Fruit fly (Drosophila melanogaster) whole organism, embryonic: ENCODE data around the gene CG11791.
A peak's percentile ranks its signal among the peaks of the same experiment; 100 is the strongest.

Experiments
- ATbp ChIP-seq: fragments of 200-800 bp; sonication (Bioruptor generic); optimal IDR thresholded peaks from 2 replicates; lab custom pipeline; 2017; ENCODE audit warnings: missing biosample characterization, mild to moderate bottlenecking, missing genetic modification characterization, missing genetic modification reagents
- B-H1 ChIP-seq: fragments of 200-800 bp; sonication (Bioruptor generic); IDR thresholded peaks from 3 replicates; pipeline ENCODE4 v1.3.6; 2022; ENCODE audit warnings: missing biosample characterization, missing genetic modification characterization
- Blimp-1 ChIP-seq: fragments of 200-800 bp; sonication (Bioruptor generic); optimal IDR thresholded peaks from 3 replicates; lab custom pipeline; 2018; ENCODE audit warnings: missing biosample characterization, missing genetic modification characterization, mild to moderate bottlenecking, moderate library complexity, missing genetic modification reagents
- CG10321 ChIP-seq: fragments of 200-800 bp; sonication (Bioruptor generic); IDR thresholded peaks from 2 replicates; pipeline ENCODE4 v1.3.6; 2022; ENCODE audit warnings: missing biosample characterization, missing genetic modification characterization
- CG10431 ChIP-seq: fragments of 200-800 bp; sonication (Bioruptor generic); optimal IDR thresholded peaks from 3 replicates; lab custom pipeline; 2018; ENCODE audit warnings: missing biosample characterization, mild to moderate bottlenecking, missing genetic modification characterization
- CG10654 ChIP-seq: fragments of 200-800 bp; sonication (Bioruptor generic); optimal IDR thresholded peaks from 2 replicates; lab custom pipeline; 2016; ENCODE audit warnings: missing biosample characterization, missing genetic modification characterization
- CG11723 ChIP-seq: fragments of 200-800 bp; sonication (Bioruptor generic); optimal IDR thresholded peaks from 2 replicates; lab custom pipeline; 2017; ENCODE audit warnings: missing biosample characterization, mild to moderate bottlenecking, missing genetic modification characterization
- CG12236 ChIP-seq: fragments of 200-800 bp; sonication (Bioruptor generic); optimal IDR thresholded peaks from 2 replicates; lab custom pipeline; 2016; ENCODE audit warnings: missing biosample characterization, missing genetic modification characterization
- CG13123 ChIP-seq: fragments of 200-800 bp; sonication (Bioruptor generic); optimal IDR thresholded peaks from 2 replicates; lab custom pipeline; 2016; ENCODE audit warnings: missing biosample characterization, missing genetic modification characterization
- CG15073 ChIP-seq: fragments of 200-800 bp; sonication (Bioruptor generic); optimal IDR thresholded peaks from 2 replicates; lab custom pipeline; 2016; ENCODE audit warnings: missing biosample characterization, missing genetic modification characterization
- CG16779 ChIP-seq: fragments of 200-800 bp; sonication (Bioruptor generic); IDR thresholded peaks from 2 replicates; pipeline ENCODE4 v1.3.6; 2022; ENCODE audit warnings: missing biosample characterization, missing genetic modification characterization
- CG17612 ChIP-seq: fragments of 200-800 bp; sonication (Bioruptor generic); IDR thresholded peaks from 2 replicates; pipeline ENCODE4 v1.3.6; 2022; ENCODE audit warnings: missing biosample characterization, missing genetic modification characterization
- CG34422 ChIP-seq: fragments of 200-800 bp; sonication (Bioruptor generic); IDR thresholded peaks from 3 replicates; pipeline ENCODE4 v1.3.6; 2022; ENCODE audit warnings: missing biosample characterization, missing genetic modification characterization
- CG4360 ChIP-seq: fragments of 200-800 bp; sonication (Bioruptor generic); IDR thresholded peaks from 2 replicates; pipeline ENCODE4 v1.3.6; 2022; ENCODE audit warnings: missing biosample characterization, missing genetic modification characterization
- CG6175 ChIP-seq: fragments of 200-800 bp; sonication (Bioruptor generic); IDR thresholded peaks from 3 replicates; pipeline ENCODE4 v1.3.6; 2022; ENCODE audit warnings: missing biosample characterization, missing genetic modification characterization
- CG6254 ChIP-seq: fragments of 200-800 bp; sonication (Bioruptor generic); optimal IDR thresholded peaks from 3 replicates; lab custom pipeline; 2017; ENCODE audit warnings: mild to moderate bottlenecking, missing biosample characterization, missing genetic modification reagents, missing genetic modification characterization
- CG6654 ChIP-seq: fragments of 200-800 bp; sonication (Bioruptor generic); optimal IDR thresholded peaks from 2 replicates; lab custom pipeline; 2017; ENCODE audit warnings: missing biosample characterization, mild to moderate bottlenecking, missing genetic modification characterization
- CG6689 ChIP-seq: fragments of 200-800 bp; sonication (Bioruptor generic); IDR thresholded peaks from 2 replicates; pipeline ENCODE4 v1.3.6; 2022; ENCODE audit warnings: missing biosample characterization, missing genetic modification characterization
- CG8359 ChIP-seq: fragments of 200-800 bp; sonication (Bioruptor generic); optimal IDR thresholded peaks from 2 replicates; lab custom pipeline; 2017; ENCODE audit warnings: missing biosample characterization, mild to moderate bottlenecking, missing genetic modification characterization, borderline replicate concordance
- CTCF ChIP-seq: fragments of 200-800 bp; sonication (Bioruptor generic); optimal IDR thresholded peaks from 2 replicates; lab custom pipeline; 2017; ENCODE audit warnings: missing biosample characterization, mild to moderate bottlenecking, missing genetic modification characterization, moderate library complexity
- Dref ChIP-seq: fragments of 200-800 bp; sonication (Bioruptor generic); IDR thresholded peaks from 2 replicates; pipeline ENCODE4 v1.3.6; 2022; ENCODE audit warnings: missing biosample characterization, missing genetic modification characterization
- Ets97D ChIP-seq: fragments of 200-800 bp; sonication (Bioruptor generic); optimal IDR thresholded peaks from 3 replicates; lab custom pipeline; 2016; ENCODE audit warnings: missing biosample characterization, missing genetic modification characterization
- Gsc ChIP-seq: fragments of 200-800 bp; sonication (Bioruptor generic); IDR thresholded peaks from 2 replicates; pipeline ENCODE4 v1.3.6; 2022; ENCODE audit warnings: missing biosample characterization, missing genetic modification characterization
- HLH3B ChIP-seq: fragments of 200-800 bp; sonication (Bioruptor generic); IDR thresholded peaks from 2 replicates; pipeline ENCODE4 v1.3.6; 2022; ENCODE audit warnings: missing biosample characterization, missing genetic modification characterization
- Hr3 ChIP-seq: fragments of 200-800 bp; sonication (Bioruptor generic); optimal IDR thresholded peaks from 3 replicates; lab custom pipeline; 2016; ENCODE audit warnings: missing biosample characterization, missing genetic modification characterization
- Lhr ChIP-seq: fragments of 200-800 bp; sonication (Bioruptor generic); optimal IDR thresholded peaks from 3 replicates; lab custom pipeline; 2017; ENCODE audit warnings: mild to moderate bottlenecking, missing biosample characterization, missing genetic modification reagents, missing genetic modification characterization
- Med ChIP-seq: fragments of 200-800 bp; sonication (Bioruptor generic); peaks from one replicate; lab custom pipeline; 2016; ENCODE audit warnings: missing biosample characterization, missing genetic modification characterization, mild to moderate bottlenecking, inconsistent platforms, moderate library complexity
- Nf-YB ChIP-seq: fragments of 200-800 bp; sonication (Bioruptor generic); optimal IDR thresholded peaks from 3 replicates; lab custom pipeline; 2019; ENCODE audit warnings: missing biosample characterization, mild to moderate bottlenecking, missing genetic modification characterization, moderate library complexity
- Pdp1 ChIP-seq, 2 experiments: fragments of 200-800 bp; sonication (Bioruptor generic); optimal IDR thresholded peaks; 3 replicates each; lab custom pipeline; 2016; ENCODE audit warnings: missing biosample characterization in 2 of 2, missing genetic modification characterization in 2 of 2, mild to moderate bottlenecking in 1 of 2, moderate library complexity in 1 of 2
- Poxn ChIP-seq: fragments of 200-800 bp; sonication (Bioruptor generic); IDR thresholded peaks from 2 replicates; pipeline ENCODE4 v1.3.6; 2022; ENCODE audit warnings: missing biosample characterization, missing genetic modification characterization
- Scr ChIP-seq: fragments of 200-800 bp; sonication (Bioruptor generic); IDR thresholded peaks from 2 replicates; pipeline ENCODE4 v1.3.6; 2022; ENCODE audit warnings: missing biosample characterization, missing genetic modification characterization; ENCODE audit not compliant: partially characterized antibody
- Side ChIP-seq: fragments of 200-800 bp; sonication (Bioruptor generic); optimal IDR thresholded peaks from 2 replicates; lab custom pipeline; 2016; ENCODE audit warnings: missing biosample characterization, missing genetic modification characterization
- ac ChIP-seq: fragments of 200-800 bp; sonication (Bioruptor generic); optimal IDR thresholded peaks from 3 replicates; lab custom pipeline; 2017; ENCODE audit warnings: missing biosample characterization, mild to moderate bottlenecking, missing genetic modification characterization
- ato ChIP-seq: fragments of 200-800 bp; sonication (Bioruptor generic); IDR thresholded peaks from 2 replicates; pipeline ENCODE4 v1.3.6; 2022; ENCODE audit warnings: missing biosample characterization, missing genetic modification characterization; ENCODE audit not compliant: partially characterized antibody
- bab2 ChIP-seq: fragments of 200-800 bp; sonication (Bioruptor generic); optimal IDR thresholded peaks from 2 replicates; lab custom pipeline; 2016; ENCODE audit warnings: missing biosample characterization, missing genetic modification characterization
- bbx ChIP-seq: fragments of 200-800 bp; sonication (Bioruptor generic); IDR thresholded peaks from 2 replicates; pipeline ENCODE4 v1.3.6; 2022; ENCODE audit warnings: missing biosample characterization, missing genetic modification characterization; ENCODE audit not compliant: partially characterized antibody
- emc ChIP-seq: fragments of 200-800 bp; sonication (Bioruptor generic); optimal IDR thresholded peaks from 2 replicates; lab custom pipeline; 2016; ENCODE audit warnings: missing biosample characterization, missing genetic modification characterization
- eyg ChIP-seq: fragments of 200-800 bp; sonication (Bioruptor generic); optimal IDR thresholded peaks from 3 replicates; lab custom pipeline; 2016; ENCODE audit warnings: missing biosample characterization, missing genetic modification characterization
- fd102C ChIP-seq: fragments of 200-800 bp; sonication (Bioruptor generic); optimal IDR thresholded peaks from 2 replicates; lab custom pipeline; 2018; ENCODE audit warnings: missing biosample characterization, mild to moderate bottlenecking, missing genetic modification characterization, moderate library complexity
- fu2 ChIP-seq: fragments of 200-800 bp; sonication (Bioruptor generic); optimal IDR thresholded peaks from 2 replicates; lab custom pipeline; 2016; ENCODE audit warnings: missing biosample characterization, missing genetic modification characterization
- inv ChIP-seq: fragments of 200-800 bp; sonication (Bioruptor generic); IDR thresholded peaks from 2 replicates; pipeline ENCODE4 v1.3.6; 2022; ENCODE audit warnings: missing biosample characterization, missing genetic modification characterization; ENCODE audit not compliant: partially characterized antibody
- lab ChIP-seq: fragments of 200-800 bp; sonication (Bioruptor generic); optimal IDR thresholded peaks from 3 replicates; lab custom pipeline; 2017; ENCODE audit warnings: missing biosample characterization, missing genetic modification characterization, mild to moderate bottlenecking, moderate library complexity, missing genetic modification reagents
- lilli ChIP-seq: fragments of 200-800 bp; sonication (Bioruptor generic); optimal IDR thresholded peaks from 3 replicates; lab custom pipeline; 2016; ENCODE audit warnings: missing biosample characterization, missing genetic modification characterization
- mld ChIP-seq: fragments of 200-800 bp; sonication (Bioruptor generic); IDR thresholded peaks from 3 replicates; pipeline ENCODE4 v1.3.6; 2022; ENCODE audit warnings: missing biosample characterization, missing genetic modification characterization; ENCODE audit not compliant: partially characterized antibody
- nerfin-1 ChIP-seq: fragments of 200-800 bp; sonication (Bioruptor generic); optimal IDR thresholded peaks from 3 replicates; lab custom pipeline; 2019; ENCODE audit warnings: missing biosample characterization, mild to moderate bottlenecking, missing genetic modification characterization, moderate library complexity
- onecut ChIP-seq: fragments of 200-800 bp; sonication (Bioruptor generic); IDR thresholded peaks from 2 replicates; pipeline ENCODE4 v1.3.6; 2022; ENCODE audit warnings: missing biosample characterization, missing genetic modification characterization
- slbo ChIP-seq: fragments of 200-800 bp; sonication (Bioruptor generic); IDR thresholded peaks from 2 replicates; pipeline ENCODE4 v1.3.6; 2022; ENCODE audit warnings: missing biosample characterization, missing genetic modification characterization
- sna ChIP-seq: fragments of 200-800 bp; sonication (Bioruptor generic); IDR thresholded peaks from 2 replicates; pipeline ENCODE4 v1.3.6; 2022; ENCODE audit warnings: missing biosample characterization, missing genetic modification characterization; ENCODE audit not compliant: partially characterized antibody
- sqz ChIP-seq: fragments of 200-800 bp; sonication (Bioruptor generic); optimal IDR thresholded peaks from 3 replicates; lab custom pipeline; 2018; ENCODE audit warnings: missing biosample characterization, mild to moderate bottlenecking, missing genetic modification characterization
- tx ChIP-seq: fragments of 200-800 bp; sonication (Bioruptor generic); optimal IDR thresholded peaks from 2 replicates; lab custom pipeline; 2016; ENCODE audit warnings: missing biosample characterization, missing genetic modification characterization
- vvl ChIP-seq: fragments of 200-800 bp; sonication (Bioruptor generic); IDR thresholded peaks from 2 replicates; pipeline ENCODE4 v1.3.6; 2022; ENCODE audit warnings: missing biosample characterization, missing genetic modification characterization

The CG11791 gene

DNA sequence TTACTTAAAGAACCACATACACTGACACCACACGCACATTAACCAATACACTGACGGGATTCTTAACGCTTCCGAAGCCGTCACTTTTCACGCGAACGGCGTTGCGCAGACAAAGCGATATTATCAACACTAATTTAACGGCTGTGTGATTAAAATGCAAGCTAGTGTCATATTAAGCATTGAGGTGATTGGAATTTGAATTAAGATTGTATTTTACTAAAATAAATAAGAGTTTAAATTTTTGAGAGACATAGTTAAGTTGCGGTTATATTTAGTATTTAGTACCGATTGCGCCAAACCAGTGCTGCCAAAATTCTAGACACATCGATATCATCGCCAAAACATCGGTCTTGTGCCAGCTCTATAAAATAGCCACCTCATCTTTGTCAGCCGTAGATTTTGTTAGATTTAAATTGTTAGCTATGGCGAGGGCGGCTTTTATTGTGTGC, 10.4 kb upstream of the CG11791 start, which contains the start of the genes Ythdf and bai (continued):
- TF ChIP-seq sqz (GFP tag; lab: Kevin White, UChicago): no peak
- peak; percentile 5 for TF ChIP-seq fu2 (GFP tag; lab: Kevin White, UChicago)
- no peak for TF ChIP-seq CG4360
- no peak for TF ChIP-seq CG6689
- TF ChIP-seq CTCF (GFP tag; lab: Kevin White, UChicago): no peak
- TF ChIP-seq Side (GFP tag; lab: Kevin White, UChicago): peak; percentile 27
- 0 out of 3 replicates have a peak, but pooled peaks have one; percentile 56 for TF ChIP-seq mld (GFP tag; lab: Robert Waterston, UW)
- TF ChIP-seq CG12236 (GFP tag; lab: Kevin White, UChicago): no peak
- no peak for TF ChIP-seq vvl (GFP tag; lab: Robert Waterston, UW)
- TF ChIP-seq tx (GFP tag; lab: Kevin White, UChicago): peak; percentile 6
- TF ChIP-seq CG16779 (GFP tag; lab: Robert Waterston, UW): no peak
- TF ChIP-seq Gsc (GFP tag; lab: Robert Waterston, UW): no peak
- TF ChIP-seq sna (GFP tag; lab: Robert Waterston, UW): peak; percentile 90
- no peak for TF ChIP-seq CG11723 (GFP tag; lab: Kevin White, UChicago)
- TF ChIP-seq inv: peak; percentile 87
- peak; percentile 91 for TF ChIP-seq Scr (GFP tag; lab: Robert Waterston, UW)
- no peak for TF ChIP-seq nerfin-1 (tag; lab: Kevin White, UChicago)
- TF ChIP-seq CG10321: no peak
- no peak for TF ChIP-seq CG10431 (GFP tag; lab: Kevin White, UChicago)
- peak; percentile 47; the same call in 1 of the 2 replicates for TF ChIP-seq ato (GFP tag; lab: Robert Waterston, UW)
- no peak for TF ChIP-seq CG13123 (GFP tag; lab: Kevin White, UChicago)
- no peak for TF ChIP-seq HLH3B (GFP tag; lab: Robert Waterston, UW)
- TF ChIP-seq Blimp-1 (GFP tag; lab: Kevin White, UChicago): no peak
- TF ChIP-seq ATbp (GFP tag; lab: Kevin White, UChicago): no peak
- TF ChIP-seq fd102C (GFP tag; lab: Kevin White, UChicago): no peak
- peak; percentile 69 for TF ChIP-seq bbx (GFP tag; lab: Robert Waterston, UW)
- no peak for TF ChIP-seq CG15073
- TF ChIP-seq Hr3 (GFP tag; lab: Kevin White, UChicago): peak; percentile 40
- TF ChIP-seq bab2 (GFP tag; lab: Kevin White, UChicago): no peak
- no peak for TF ChIP-seq eyg (GFP tag; lab: Kevin White, UChicago)
- TF ChIP-seq CG8359 (GFP tag; lab: Kevin White, UChicago): no peak
- TF ChIP-seq Med (GFP tag; lab: Kevin White, UChicago): peak; percentile 73
- TF ChIP-seq Nf-YB (GFP tag; lab: Kevin White, UChicago): no peak
- peak; percentile 64; the same call in 1 of the 2 replicates for TF ChIP-seq slbo (GFP tag; lab: Robert Waterston, UW)
- no peak for TF ChIP-seq CG6175
- TF ChIP-seq Lhr: peak; percentile 48
- peak; percentile 18 for TF ChIP-seq CG10654 (GFP tag; lab: Kevin White, UChicago)
- TF ChIP-seq B-H1 (GFP tag; lab: Robert Waterston, UW): no peak
- TF ChIP-seq Dref (GFP tag; lab: Robert Waterston, UW): peak; percentile 84
- no peak for TF ChIP-seq emc (GFP tag; lab: Kevin White, UChicago)
- no peak for TF ChIP-seq CG6254 (GFP tag; lab: Kevin White, UChicago)
- no peak for TF ChIP-seq CG6654
- TF ChIP-seq lab (GFP tag; lab: Kevin White, UChicago): no peak
- peak; percentile 67 for TF ChIP-seq Ets97D (GFP tag; lab: Kevin White, UChicago)
- TF ChIP-seq onecut (GFP tag; lab: Robert Waterston, UW): no peak
- TF ChIP-seq CG17612 (GFP tag; lab: Robert Waterston, UW): no peak
- no peak for TF ChIP-seq Poxn (GFP tag; lab: Robert Waterston, UW)
- TF ChIP-seq CG34422: no peak; the same call in 1 of the 3 replicates
- peak in 1 of 2 experiments; percentile 28 for TF ChIP-seq Pdp1 (GFP tag; optimal IDR thresholded peaks at IDR 0.05; lab: Kevin White, UChicago)
- peak; percentile 67 for TF ChIP-seq lilli (GFP tag; lab: Kevin White, UChicago)
- no peak for TF ChIP-seq ac (GFP tag; lab: Kevin White, UChicago)
